Worm (Caenorhabditis elegans) whole organism, midembryonic: ENCODE results near the gene glit-1.

Experiments used
- T22C8.4 ChIP-seq: fragments of 200-800 bp; sonication (Bioruptor generic); IDR thresholded peaks from 2 replicates; pipeline ENCODE4 v1.3.6; 2022; ENCODE audit warnings: missing genetic modification characterization, missing compliant biosample characterization
- cog-1 ChIP-seq: sonication (generic microtip); optimal IDR thresholded peaks from 2 replicates; lab custom pipeline; 2016; ENCODE audit warnings: missing genetic modification characterization, missing compliant biosample characterization
- flt-1 ChIP-seq: fragments of 200-800 bp; sonication (Bioruptor generic); IDR thresholded peaks from 2 replicates; pipeline ENCODE4 v1.3.6; 2022; ENCODE audit warnings: missing genetic modification characterization, missing compliant biosample characterization
- klf-2 ChIP-seq: fragments of 200-800 bp; sonication (Bioruptor generic); conservative IDR thresholded peaks from 2 replicates; pipeline ENCODE4 v1.3.6; 2022; ENCODE audit warnings: missing genetic modification reagents, missing genetic modification characterization, missing compliant biosample characterization
- med-1 ChIP-seq: sonication (generic microtip); optimal IDR thresholded peaks from 2 replicates; lab custom pipeline; 2017; ENCODE audit warnings: missing genetic modification characterization, mild to moderate bottlenecking, missing compliant biosample characterization, antibody characterized with exemption, missing genetic modification reagents; ENCODE audit not compliant: insufficient read depth
- ref-1 ChIP-seq: fragments of 200-800 bp; sonication (Bioruptor generic); conservative IDR thresholded peaks from 2 replicates; pipeline ENCODE4 v1.3.6; 2022; ENCODE audit warnings: missing genetic modification reagents, missing genetic modification characterization, missing compliant biosample characterization
- tab-1 ChIP-seq: fragments of 200-800 bp; sonication (Bioruptor generic); IDR thresholded peaks from 2 replicates; pipeline ENCODE4 v1.3.6; 2022; ENCODE audit warnings: missing genetic modification characterization, missing compliant biosample characterization

ce11 chrX:4664649-4665048, 47.4 kb upstream of the glit-1 start:
- TF ChIP-seq flt-1 (no peak), T22C8.4 (GFP tag; lab: Robert Waterston, UW) (no peak), tab-1 (GFP tag; lab: Robert Waterston, UW) (no peak), med-1 (GFP tag; lab: Kevin White, UChicago) (no peak), klf-2 (GFP tag; lab: Robert Waterston, UW) (no peak), cog-1 (tag; lab: Kevin White, UChicago) (no peak), ref-1 (no peak)
